Fruit fly (Drosophila melanogaster) whole organism, prepupa: ENCODE measurements around the gene AstC.
A peak's percentile ranks its signal among the peaks of the same experiment; 100 is the strongest.

Experiments
- CG11902 ChIP-seq: fragments of 200-800 bp; sonication (Bioruptor generic); optimal IDR thresholded peaks from 3 replicates; lab custom pipeline; 2016; ENCODE audit warnings: missing biosample characterization, missing genetic modification characterization
- CG1621 ChIP-seq: fragments of 200-800 bp; sonication (Bioruptor generic); optimal IDR thresholded peaks from 3 replicates; lab custom pipeline; 2018; ENCODE audit warnings: missing biosample characterization, mild to moderate bottlenecking, missing genetic modification characterization
- CG3032 ChIP-seq: fragments of 200-800 bp; optimal IDR thresholded peaks from 2 replicates; lab custom pipeline; 2019; ENCODE audit warnings: missing biosample characterization, mild to moderate bottlenecking, missing genetic modification characterization, moderate library complexity
- CG6163 ChIP-seq: fragments of 200-800 bp; sonication (Bioruptor generic); IDR thresholded peaks from 3 replicates; pipeline ENCODE4 v1.3.6; 2022; ENCODE audit warnings: missing biosample characterization, missing genetic modification characterization
- CG6276 ChIP-seq: fragments of 200-800 bp; sonication (Bioruptor generic); optimal IDR thresholded peaks from 2 replicates; lab custom pipeline; 2017; ENCODE audit warnings: missing biosample characterization, mild to moderate bottlenecking, missing genetic modification characterization
- CG6808 ChIP-seq: fragments of 200-800 bp; sonication (Bioruptor generic); optimal IDR thresholded peaks from 3 replicates; lab custom pipeline; 2017; ENCODE audit warnings: missing biosample characterization, missing genetic modification characterization, mild to moderate bottlenecking, moderate library complexity, missing genetic modification reagents
- CG6854 ChIP-seq: fragments of 200-800 bp; sonication (Bioruptor generic); optimal IDR thresholded peaks from 2 replicates; lab custom pipeline; 2017; ENCODE audit warnings: missing biosample characterization, mild to moderate bottlenecking, missing genetic modification characterization
- CG7368 ChIP-seq: fragments of 200-800 bp; sonication (Bioruptor generic); optimal IDR thresholded peaks from 3 replicates; lab custom pipeline; 2016; ENCODE audit warnings: missing biosample characterization, missing genetic modification characterization
- CG8319 ChIP-seq: fragments of 200-800 bp; sonication (Bioruptor generic); optimal IDR thresholded peaks from 3 replicates; lab custom pipeline; 2016; ENCODE audit warnings: missing biosample characterization, missing genetic modification characterization
- CG8632 ChIP-seq: fragments of 200-800 bp; sonication (Bioruptor generic); optimal IDR thresholded peaks from 3 replicates; lab custom pipeline; 2016; ENCODE audit warnings: missing biosample characterization, missing genetic modification characterization
- CG9139 ChIP-seq: fragments of 200-800 bp; sonication (Bioruptor generic); optimal IDR thresholded peaks from 3 replicates; lab custom pipeline; 2017; ENCODE audit warnings: missing biosample characterization, mild to moderate bottlenecking, missing genetic modification characterization
- Eip75B ChIP-seq: fragments of 200-800 bp; sonication (Bioruptor generic); optimal IDR thresholded peaks from 3 replicates; lab custom pipeline; 2016; ENCODE audit warnings: missing biosample characterization, missing genetic modification characterization
- Ets96B ChIP-seq: fragments of 200-800 bp; optimal IDR thresholded peaks from 2 replicates; lab custom pipeline; 2019; ENCODE audit warnings: missing biosample characterization, mild to moderate bottlenecking, missing genetic modification characterization, moderate library complexity
- Gug ChIP-seq: fragments of 200-800 bp; sonication (Bioruptor generic); IDR thresholded peaks from 2 replicates; pipeline ENCODE4 v1.3.6; 2022; ENCODE audit warnings: missing biosample characterization, missing genetic modification characterization
- Hr38 ChIP-seq: sonication (Bioruptor generic); optimal IDR thresholded peaks from 2 replicates; lab custom pipeline; 2016; ENCODE audit warnings: missing biosample characterization, missing genetic modification characterization
- Hr39 ChIP-seq: fragments of 200-800 bp; sonication (Bioruptor generic); optimal IDR thresholded peaks from 2 replicates; lab custom pipeline; 2016; ENCODE audit warnings: missing biosample characterization, missing genetic modification characterization
- Hr4 ChIP-seq: fragments of 200-800 bp; sonication (Bioruptor generic); optimal IDR thresholded peaks from 3 replicates; lab custom pipeline; 2016; ENCODE audit warnings: missing biosample characterization, missing genetic modification characterization
- Smox ChIP-seq: fragments of 200-800 bp; sonication (Bioruptor generic); optimal IDR thresholded peaks from 3 replicates; lab custom pipeline; 2016; ENCODE audit warnings: missing biosample characterization, missing genetic modification characterization
- Sox102F ChIP-seq: fragments of 200-800 bp; sonication (Bioruptor generic); optimal IDR thresholded peaks from 2 replicates; lab custom pipeline; 2016; ENCODE audit warnings: missing biosample characterization, mild to moderate bottlenecking, missing genetic modification characterization
- Sox15 ChIP-seq: fragments of 200-800 bp; sonication (Bioruptor generic); optimal IDR thresholded peaks from 3 replicates; lab custom pipeline; 2016; ENCODE audit warnings: missing biosample characterization, missing genetic modification characterization
- achi ChIP-seq: fragments of 200-800 bp; sonication (Bioruptor generic); optimal IDR thresholded peaks from 3 replicates; lab custom pipeline; 2016; ENCODE audit warnings: missing biosample characterization, missing genetic modification characterization
- acj6 ChIP-seq: fragments of 200-800 bp; sonication (Bioruptor generic); optimal IDR thresholded peaks from 3 replicates; lab custom pipeline; 2016; ENCODE audit warnings: missing biosample characterization, missing genetic modification characterization
- cyc ChIP-seq: fragments of 200-800 bp; sonication (Bioruptor generic); optimal IDR thresholded peaks from 3 replicates; lab custom pipeline; 2016; ENCODE audit warnings: missing biosample characterization, missing genetic modification characterization
- eg ChIP-seq: fragments of 200-800 bp; sonication (Bioruptor generic); IDR thresholded peaks from 3 replicates; pipeline ENCODE4 v1.3.6; 2022; ENCODE audit warnings: missing biosample characterization, missing genetic modification characterization
- esn ChIP-seq: fragments of 200-800 bp; sonication (Bioruptor generic); optimal IDR thresholded peaks from 2 replicates; lab custom pipeline; 2016; ENCODE audit warnings: missing biosample characterization, mild to moderate bottlenecking, missing genetic modification characterization, moderate library complexity
- fd59A ChIP-seq: fragments of 200-800 bp; sonication (Bioruptor generic); optimal IDR thresholded peaks from 2 replicates; lab custom pipeline; 2017; ENCODE audit warnings: missing biosample characterization, mild to moderate bottlenecking, missing genetic modification characterization, missing genetic modification reagents
- fkh ChIP-seq: fragments of 200-800 bp; sonication (Bioruptor generic); optimal IDR thresholded peaks from 3 replicates; lab custom pipeline; 2017; ENCODE audit warnings: missing biosample characterization, mild to moderate bottlenecking, missing genetic modification characterization, moderate library complexity
- lz ChIP-seq: fragments of 200-800 bp; sonication (Bioruptor generic); optimal IDR thresholded peaks from 3 replicates; lab custom pipeline; 2016; ENCODE audit warnings: missing biosample characterization, missing genetic modification characterization
- net ChIP-seq: fragments of 200-800 bp; sonication (Bioruptor generic); optimal IDR thresholded peaks from 3 replicates; lab custom pipeline; 2016; ENCODE audit warnings: missing biosample characterization, missing genetic modification characterization
- pdm3 ChIP-seq: fragments of 200-800 bp; sonication (Bioruptor generic); optimal IDR thresholded peaks from 3 replicates; lab custom pipeline; 2016; ENCODE audit warnings: missing biosample characterization, missing genetic modification characterization
- spab ChIP-seq: fragments of 200-800 bp; sonication (Bioruptor generic); optimal IDR thresholded peaks from 2 replicates; lab custom pipeline; 2017; ENCODE audit warnings: missing biosample characterization, mild to moderate bottlenecking, missing genetic modification characterization, missing genetic modification reagents
- ss ChIP-seq, 2 experiments: fragments of 200-800 bp; sonication (Bioruptor generic); optimal IDR thresholded peaks; 2 replicates in 1 of 2; 3 replicates in 1 of 2; lab custom pipeline; 2017 to 2018; ENCODE audit warnings: mild to moderate bottlenecking in 2 of 2, missing biosample characterization in 2 of 2, missing genetic modification characterization in 2 of 2, moderate library complexity in 1 of 2
- svp ChIP-seq: fragments of 200-800 bp; sonication (Bioruptor generic); peaks from one replicate; lab custom pipeline; 2016; ENCODE audit warnings: missing biosample characterization, missing genetic modification characterization

Gene AstC

dm6 chr2L:11106562-11106962 is 25.4 kb upstream of the AstC start, which contains the start of gene Reps (continued):
- TF ChIP-seq CG11902: peak; percentile 98
- peak; percentile 97 for TF ChIP-seq achi (GFP tag; lab: Kevin White, UChicago)
- peak; percentile 98 for TF ChIP-seq Hr4 (GFP tag; lab: Kevin White, UChicago)
- TF ChIP-seq CG8632 (GFP tag; lab: Kevin White, UChicago): peak; percentile 97
- TF ChIP-seq CG6163 (GFP tag; lab: Robert Waterston, UW): peak; percentile 99
- peak; percentile 96 for TF ChIP-seq net (GFP tag; lab: Kevin White, UChicago)
- TF ChIP-seq CG9139 (GFP tag; lab: Kevin White, UChicago): peak; percentile 94
- peak; percentile 98 for TF ChIP-seq Hr39 (GFP tag; lab: Kevin White, UChicago)
- TF ChIP-seq fd59A (GFP tag; lab: Kevin White, UChicago): peak; percentile 97
- TF ChIP-seq spab: peak; percentile 97
- TF ChIP-seq acj6 (GFP tag; lab: Kevin White, UChicago): peak; percentile 99
- peak; percentile 98 for TF ChIP-seq pdm3 (GFP tag; lab: Kevin White, UChicago)
- peak; percentile 84 for TF ChIP-seq Hr38 (GFP tag; lab: Kevin White, UChicago)
- peak; percentile 97 for TF ChIP-seq CG1621
- peak; percentile 98 for TF ChIP-seq Smox (GFP tag; lab: Kevin White, UChicago)
- peak; percentile 96 for TF ChIP-seq CG8319 (GFP tag; lab: Kevin White, UChicago)
- TF ChIP-seq CG6854: peak; percentile 91
- TF ChIP-seq Gug: peak; percentile 99
- peak; percentile 99 for TF ChIP-seq CG3032
- TF ChIP-seq CG7368 (GFP tag; lab: Kevin White, UChicago): peak; percentile 95
- TF ChIP-seq Sox102F (GFP tag; lab: Kevin White, UChicago): peak; percentile 96
- peak; percentile 99 for TF ChIP-seq svp (GFP tag; lab: Kevin White, UChicago)
- TF ChIP-seq Ets96B (tag; lab: Kevin White, UChicago): peak; percentile 98
- peak; percentile 92 for TF ChIP-seq fkh (GFP tag; lab: Kevin White, UChicago)
- TF ChIP-seq cyc (GFP tag; lab: Kevin White, UChicago): peak; percentile 99

dm6 chr2L:11105320-11105719 is 24.1 kb upstream of the AstC start:
- TF ChIP-seq CG6854 (no peak), svp (GFP tag; lab: Kevin White, UChicago) (peak; percentile 94)

- TF ChIP-seq CG11902: no peak
- no peak for TF ChIP-seq CG9139 (GFP tag; lab: Kevin White, UChicago)
- no peak for TF ChIP-seq CG6808
- no peak for TF ChIP-seq Eip75B (GFP tag; lab: Kevin White, UChicago)
- no peak for TF ChIP-seq CG6854
- no peak for TF ChIP-seq eg
- no peak for TF ChIP-seq Gug
- TF ChIP-seq Hr4 (GFP tag; lab: Kevin White, UChicago): no peak
- TF ChIP-seq CG3032: peak; percentile 9
- TF ChIP-seq Sox15 (GFP tag; lab: Kevin White, UChicago): no peak
- no peak for TF ChIP-seq CG6276 (GFP tag; lab: Kevin White, UChicago)
- no peak for TF ChIP-seq CG8319 (GFP tag; lab: Kevin White, UChicago)
- TF ChIP-seq esn: peak; percentile 16
- TF ChIP-seq ss (GFP tag; optimal IDR thresholded peaks at IDR 0.05; lab: Kevin White, UChicago): no peak
- TF ChIP-seq achi (GFP tag; lab: Kevin White, UChicago): no peak
- TF ChIP-seq spab: no peak
Observed at dm6 chr2L:11100516-11101061, 19.4 kb upstream of the AstC start, which contains the start of gene Ge-1. TSS of gene Ge-1 (minus strand) at chr2L:11100888.

dm6 chr2L:11091111-11091510 is 9.9 kb upstream of the AstC start, which contains the start of gene Wdr59:
TSS of gene Wdr59 (plus strand) at chr2L:11091444.
- TF ChIP-seq Sox15 (GFP tag; lab: Kevin White, UChicago) (peak; percentile 8), CG9139 (GFP tag; lab: Kevin White, UChicago) (no peak), CG1621 (no peak), esn (peak; percentile 62), eg (no peak), CG3032 (peak; percentile 45), svp (GFP tag; lab: Kevin White, UChicago) (no peak), lz (peak; percentile 37)
